Worm (Caenorhabditis elegans) whole organism, L4/young adult: Measurements from ENCODE around the gene acs-10.

Source experiments
- W03F9.2 ChIP-seq: fragments of 150-350 bp; optimal IDR thresholded peaks from 2 replicates; lab custom pipeline; 2014; ENCODE audit warnings: missing biosample characterization, missing genetic modification characterization
- dao-5 ChIP-seq: sonication (generic microtip); optimal IDR thresholded peaks from 2 replicates; lab custom pipeline; 2016; ENCODE audit warnings: missing genotype, missing genetic modification characterization, moderate library complexity, missing compliant biosample characterization

DNA sequence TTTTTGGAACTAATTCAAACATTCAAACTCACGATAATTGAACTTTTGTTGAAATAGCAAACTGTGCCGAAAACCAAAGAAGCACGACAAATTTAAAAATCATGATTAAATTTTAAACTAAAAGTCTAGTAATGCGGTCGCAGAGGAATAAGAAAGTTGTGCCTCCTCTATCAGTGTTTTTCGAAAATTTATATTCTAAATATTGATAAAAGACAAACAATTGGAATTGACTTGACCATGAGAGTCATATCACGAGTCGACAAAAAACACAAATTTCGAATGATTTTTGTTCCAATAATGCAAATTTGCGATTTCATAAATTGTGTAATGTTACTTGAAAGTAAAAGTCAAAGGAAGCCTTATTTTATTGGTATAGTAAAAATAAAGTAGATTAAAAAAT, 14.4 kb downstream of the acs-10 start, which contains the start of gene cest-1.2:
- no peak for TF ChIP-seq W03F9.2 (tag; lab: Kevin White, UChicago)
- TF ChIP-seq dao-5 (tag; lab: Kevin White, UChicago) = no peak
